Worm (Caenorhabditis elegans) whole organism, L3 larva: Measurements from ENCODE around the gene C12D5.9.

Experiments used
- egl-27 ChIP-seq: sonication (generic microtip); optimal IDR thresholded peaks from 4 replicates; lab custom pipeline; 2017; ENCODE audit warnings: missing biosample characterization, missing genetic modification reagents, missing genetic modification characterization
- elt-2 ChIP-seq: sonication (generic microtip); optimal IDR thresholded peaks from 2 replicates; lab custom pipeline; 2016; ENCODE audit warnings: missing genetic modification reagents, mild to moderate bottlenecking, missing genetic modification characterization, missing compliant biosample characterization
- eor-1 ChIP-seq, 2 experiments: fragments of 150-350 bp; optimal IDR thresholded peaks; 2 replicates each; lab custom pipeline; 2014 to 2018; ENCODE audit warnings: missing biosample characterization in 2 of 2, missing genetic modification characterization in 2 of 2
- jun-1 ChIP-seq: fragments of 150-350 bp; optimal IDR thresholded peaks from 2 replicates; lab custom pipeline; 2014; ENCODE audit warnings: missing biosample characterization, missing genetic modification reagents, missing genetic modification characterization
- nfya-1 ChIP-seq: sonication (generic microtip); optimal IDR thresholded peaks from 2 replicates; lab custom pipeline; 2017; ENCODE audit warnings: missing genetic modification characterization, mild to moderate bottlenecking, missing compliant biosample characterization, antibody characterized with exemption, moderate library complexity; ENCODE audit not compliant: insufficient read depth
- nhr-28 ChIP-seq: fragments of 150-350 bp; optimal IDR thresholded peaks from 2 replicates; lab custom pipeline; 2014; ENCODE audit warnings: missing biosample characterization, missing genetic modification characterization
- skn-1 ChIP-seq: fragments of 150-350 bp; optimal IDR thresholded peaks from 2 replicates; lab custom pipeline; 2014; ENCODE audit warnings: missing biosample characterization, missing genetic modification characterization
- snpc-4 ChIP-seq: fragments of 150-350 bp; optimal IDR thresholded peaks from 2 replicates; lab custom pipeline; 2014; ENCODE audit warnings: missing biosample characterization, missing genetic modification characterization
- tbx-2 ChIP-seq: sonication (generic microtip); optimal IDR thresholded peaks from 2 replicates; lab custom pipeline; 2016; ENCODE audit warnings: mild to moderate bottlenecking, missing genetic modification characterization, missing compliant biosample characterization
- unc-39 ChIP-seq: sonication (generic microtip); optimal IDR thresholded peaks from 4 replicates; lab custom pipeline; 2017; ENCODE audit warnings: missing biosample characterization, missing genetic modification characterization
- unc-62 ChIP-seq: fragments of 150-350 bp; sonication (generic microtip); optimal IDR thresholded peaks from 4 replicates; lab custom pipeline; 2014; ENCODE audit warnings: missing biosample characterization, missing genetic modification reagents, missing genetic modification characterization
- zag-1 ChIP-seq: fragments of 150-350 bp; optimal IDR thresholded peaks from 2 replicates; lab custom pipeline; 2014; ENCODE audit warnings: missing biosample characterization, missing genetic modification characterization
- ztf-11 ChIP-seq: fragments of 150-350 bp; optimal IDR thresholded peaks from 2 replicates; lab custom pipeline; 2014; ENCODE audit warnings: missing biosample characterization, missing genetic modification characterization

ce11 chrV:7713072-7713471, 23.3 kb upstream of the C12D5.9 start, which contains the start of gene ZK105.13:
- TF ChIP-seq nhr-28 (tag; lab: Kevin White, UChicago) (no peak), tbx-2 (no peak), eor-1 (tag; optimal IDR thresholded peaks at IDR 0.05; lab: Kevin White, UChicago) (no peak), unc-39 (no peak), nfya-1 (no peak), unc-62 (GFP tag; lab: Kevin White, UChicago) (no peak), snpc-4 (tag; lab: Kevin White, UChicago) (no peak), ztf-11 (tag; lab: Kevin White, UChicago) (no peak), skn-1 (tag; lab: Kevin White, UChicago) (no peak), egl-27 (no peak), zag-1 (no peak), elt-2 (tag; lab: Kevin White, UChicago) (no peak), jun-1 (tag; lab: Kevin White, UChicago) (no peak)
